Worm (Caenorhabditis elegans): ENCODE results near the gene spp-7.

Gene spp-7

DNA sequence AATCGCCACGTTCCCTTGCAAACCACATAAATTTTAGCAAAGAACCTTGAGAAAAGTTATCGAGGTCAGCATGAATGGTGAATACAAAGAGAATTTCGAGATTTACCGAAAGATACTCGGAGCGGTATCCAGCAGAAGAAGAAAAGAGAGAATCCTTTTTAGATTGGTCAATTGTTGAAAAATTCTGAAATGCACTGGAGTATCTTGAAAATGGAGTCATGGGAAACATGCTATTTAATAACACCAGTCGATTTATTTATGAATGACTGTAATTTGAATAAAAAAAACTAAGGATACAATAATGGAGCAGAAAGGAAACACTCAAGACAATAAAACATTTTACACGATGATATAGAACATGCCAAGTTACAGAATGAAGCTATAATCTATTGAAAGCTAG is 25.6 kb downstream of the spp-7 start (continued):
- TF ChIP-seq C06A6.2 (GFP tag; conservative IDR thresholded peaks at IDR 0.05) (no peak), cebp-2 (GFP tag; IDR thresholded peaks at IDR 0.05) (no peak), tbp1 (GFP tag; optimal IDR thresholded peaks at IDR 0.05) (peak; percentile 22), lin-26 (GFP tag; IDR thresholded peaks at IDR 0.05) (no peak), ztf-18 (tag; optimal IDR thresholded peaks at IDR 0.05) (no peak), ztf-6 (GFP tag; IDR thresholded peaks at IDR 0.05) (no peak), rpc-1 (optimal IDR thresholded peaks at IDR 0.05) (no peak), rpc-1 (tag; optimal IDR thresholded peaks at IDR 0.05) (no peak), fkh-3 (tag; optimal IDR thresholded peaks at IDR 0.05) (no peak), mcd-1 (GFP tag; IDR thresholded peaks at IDR 0.05) (peak; percentile 45; the same call in 1 of the 2 replicates), lin-54 (GFP tag; optimal IDR thresholded peaks at IDR 0.05) (peak; percentile 57), unc-130 (GFP tag; optimal IDR thresholded peaks at IDR 0.05) (no peak), lsl-1 (GFP tag; optimal IDR thresholded peaks at IDR 0.05) (peak; percentile 32), mes-4 (tag; optimal IDR thresholded peaks at IDR 0.05) (no peak), hmg-1.2 (GFP tag; IDR thresholded peaks at IDR 0.05) (no peak), Y53F4B.3 (GFP tag; IDR thresholded peaks at IDR 0.05) (no peak), pbrm-1 (GFP tag; IDR thresholded peaks at IDR 0.05) (0 out of 2 replicates have a peak, but pooled peaks have one; percentile 13)

DNA sequence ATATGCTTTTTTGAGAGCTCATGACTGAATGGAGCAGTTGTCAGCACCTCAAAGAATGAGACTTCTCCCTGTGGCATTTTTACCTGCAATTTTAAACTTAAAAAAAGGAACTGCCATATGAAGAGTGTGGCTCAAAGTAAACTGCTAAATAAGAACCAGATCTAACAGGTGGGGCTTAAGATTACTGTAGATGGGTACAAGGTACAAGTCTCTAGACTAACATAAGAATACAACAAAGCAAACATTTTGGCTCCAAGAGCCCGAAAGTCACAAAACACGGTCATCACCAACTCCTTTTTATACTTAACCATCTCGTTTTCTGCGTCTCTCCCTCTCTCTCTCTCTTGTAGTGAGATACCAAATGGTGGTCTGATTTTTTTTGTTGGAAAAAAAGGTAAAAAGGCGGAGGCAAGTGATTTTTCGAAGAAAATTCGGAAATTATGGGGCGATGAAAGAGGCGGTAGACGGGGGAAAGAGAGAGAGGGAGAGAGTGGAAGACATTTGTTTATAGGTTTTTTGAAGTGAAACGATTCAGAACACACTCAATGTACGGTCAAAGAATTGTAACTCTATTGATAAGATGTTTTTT is 27.0 kb downstream of the spp-7 start, which contains the start of gene elo-6:
Gene elo-6, minus strand, starts transcription at position 83 of the 589 bp plus-strand sequence.
- TF ChIP-seq lin-54 (GFP tag; optimal IDR thresholded peaks at IDR 0.05) (no peak), T26A5.8 (tag; optimal IDR thresholded peaks at IDR 0.05) (no peak), ztf-6 (GFP tag; IDR thresholded peaks at IDR 0.05) (no peak), rcor-1 (GFP tag; IDR thresholded peaks at IDR 0.05) (no peak), K11D2.4 (GFP tag; IDR thresholded peaks at IDR 0.05) (no peak), nhr-80 (tag; optimal IDR thresholded peaks at IDR 0.05) (peak; percentile 89), Y95B8A.8 (GFP tag; IDR thresholded peaks at IDR 0.05) (no peak), hlh-12 (tag; optimal IDR thresholded peaks at IDR 0.05) (no peak), nhr-27 (tag; optimal IDR thresholded peaks at IDR 0.05) (no peak), athp-1 (tag; optimal IDR thresholded peaks at IDR 0.05) (no peak), akir-1 (GFP tag; optimal IDR thresholded peaks at IDR 0.05) (no peak), F22D6.2 (tag; optimal IDR thresholded peaks at IDR 0.05) (no peak), nhr-120 (GFP tag; IDR thresholded peaks at IDR 0.05) (no peak), pha-4 (tag; optimal IDR thresholded peaks at IDR 0.05) (no peak), dpl-1 (GFP tag; optimal IDR thresholded peaks at IDR 0.05) (no peak), sptf-2 (GFP tag; optimal IDR thresholded peaks at IDR 0.05) (no peak), attf-5 (GFP tag; optimal IDR thresholded peaks at IDR 0.05) (peak; percentile 31), attf-3 (GFP tag; conservative IDR thresholded peaks at IDR 0.05) (no peak), ceh-27 (GFP tag; optimal IDR thresholded peaks at IDR 0.05) (no peak), sea-2 (GFP tag; IDR thresholded peaks at IDR 0.05) (no peak), C06A6.2 (GFP tag; conservative IDR thresholded peaks at IDR 0.05) (no peak), snpc-1.1 (tag; optimal IDR thresholded peaks at IDR 0.05; ENCODE audit: insufficient read depth) (no peak), mes-4 (tag; optimal IDR thresholded peaks at IDR 0.05) (no peak), unc-62 (GFP tag; optimal IDR thresholded peaks at IDR 0.05) (no peak), ztf-18 (tag; optimal IDR thresholded peaks at IDR 0.05) (peak; percentile 47), ama-1 (optimal IDR thresholded peaks at IDR 0.05) (no peak), ama-1 (GFP tag; optimal IDR thresholded peaks at IDR 0.05) (no peak), egl-18 (GFP tag; IDR thresholded peaks at IDR 0.05) (no peak), ceh-91 (GFP tag; IDR thresholded peaks at IDR 0.05) (no peak), cebp-1 (GFP tag; IDR thresholded peaks at IDR 0.05) (no peak), cebp-1 (tag; optimal IDR thresholded peaks at IDR 0.05) (peak; percentile 52), Y53F4B.3 (GFP tag; IDR thresholded peaks at IDR 0.05) (no peak), somi-1 (GFP tag; optimal IDR thresholded peaks at IDR 0.05) (no peak), lsl-1 (GFP tag; optimal IDR thresholded peaks at IDR 0.05) (no peak), atf-7 (tag; optimal IDR thresholded peaks at IDR 0.05) (peak; percentile 55), F39B2.1 (GFP tag; IDR thresholded peaks at IDR 0.05) (no peak), chd-7 (tag; optimal IDR thresholded peaks at IDR 0.05) (no peak), Y56A3A.18 (GFP tag; IDR thresholded peaks at IDR 0.05) (no peak), madf-10 (tag; optimal IDR thresholded peaks at IDR 0.05) (peak; percentile 2)

All from whole organism, young adult.